Worm (Caenorhabditis elegans): Measurements from ENCODE around the gene srr-10.
A peak's percentile ranks its signal among the peaks of the same experiment; 100 is the strongest.

Gene srr-10

DNA sequence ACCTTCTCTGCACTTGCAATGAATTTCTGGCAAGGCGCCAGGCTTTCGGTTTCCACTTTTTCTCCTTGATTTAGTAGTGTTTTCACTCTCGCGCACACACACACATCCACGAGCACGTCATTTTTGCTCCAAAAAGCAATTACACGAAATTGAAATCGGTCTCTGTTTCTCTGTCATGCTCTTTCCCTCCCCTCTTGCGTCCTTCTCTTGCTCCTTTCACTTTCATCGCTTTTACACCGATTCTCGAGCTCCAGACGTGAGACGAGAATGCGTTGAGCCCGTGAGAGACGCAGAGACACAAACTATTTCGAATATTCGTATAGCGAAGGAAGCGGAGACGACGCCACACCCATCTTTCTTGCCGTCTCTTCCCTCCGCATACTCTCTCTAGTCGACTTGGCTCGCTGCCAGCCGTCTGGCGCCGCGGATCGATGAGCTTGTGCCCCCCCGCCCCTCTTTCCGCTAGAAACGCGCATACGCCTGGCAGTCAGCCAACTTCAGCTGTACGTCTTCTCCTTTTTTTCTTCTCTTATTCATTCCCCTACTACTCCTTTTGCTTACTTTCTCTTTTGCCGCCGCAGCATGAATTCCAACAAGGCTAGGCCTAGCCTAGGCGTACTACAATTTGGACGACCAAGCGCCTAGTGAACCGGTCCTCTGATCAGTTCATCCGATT is 7.3 kb upstream of the srr-10 start (continued):
- TF ChIP-seq T26A8.4 (GFP tag; IDR thresholded peaks at IDR 0.05) (peak; percentile 68), snpc-1.2 (GFP tag; IDR thresholded peaks at IDR 0.05) (no peak), zip-2 (tag; optimal IDR thresholded peaks at IDR 0.05) (no peak), mep-1 (tag; optimal IDR thresholded peaks at IDR 0.05) (peak; percentile 57), dmd-6 (GFP tag; IDR thresholded peaks at IDR 0.05) (peak; percentile 82), ces-1 (GFP tag; optimal IDR thresholded peaks at IDR 0.05) (peak; percentile 48), daf-19 (GFP tag; conservative IDR thresholded peaks at IDR 0.05) (no peak), ceh-28 (tag; optimal IDR thresholded peaks at IDR 0.05) (peak; percentile 58), mdl-1 (tag; optimal IDR thresholded peaks at IDR 0.05) (peak; percentile 9 to 56), hif-1 (tag; optimal IDR thresholded peaks at IDR 0.05) (peak; percentile 4 to 76), unc-62 (GFP tag; optimal IDR thresholded peaks at IDR 0.05 in 1 of 2) (peak in 1 of 2 experiments; percentile 94), unc-62 (tag; optimal IDR thresholded peaks at IDR 0.05) (no peak), lir-3 (tag; optimal IDR thresholded peaks at IDR 0.05) (no peak), daf-16 (GFP tag; optimal IDR thresholded peaks at IDR 0.05) (peak in 1 of 2 experiments; percentile 78), daf-16 (tag; optimal IDR thresholded peaks at IDR 0.05) (no peak), dmd-9 (GFP tag; IDR thresholded peaks at IDR 0.05) (0 out of 2 replicates have a peak, but pooled peaks have one; percentile 6), hlh-30 (tag; optimal IDR thresholded peaks at IDR 0.05; ENCODE audit: insufficient read depth) (peak; percentile 77), arid-1 (GFP tag; conservative IDR thresholded peaks at IDR 0.05) (peak; percentile 49; the same call in 1 of the 2 replicates), nhr-111 (GFP tag; optimal IDR thresholded peaks at IDR 0.05) (no peak), R02D3.7 (tag; optimal IDR thresholded peaks at IDR 0.05) (no peak)

DNA sequence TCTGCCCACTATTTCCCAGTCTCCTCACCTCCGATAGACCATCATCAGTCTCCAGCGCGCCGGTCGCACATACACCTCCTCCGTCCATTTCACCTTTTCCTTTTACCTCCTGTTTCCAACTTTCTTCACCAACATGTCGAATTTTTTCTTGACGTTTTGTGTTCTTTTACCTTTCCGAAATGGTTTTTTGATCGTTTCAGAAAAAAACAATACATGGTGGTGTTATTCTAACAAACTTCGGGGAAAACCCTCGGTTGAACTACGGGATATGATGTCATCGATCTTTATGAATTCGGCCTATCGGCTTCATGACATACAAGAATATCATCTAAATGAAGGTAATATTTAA is 6.8 kb upstream of the srr-10 start, which contains the start of gene Y97E10C.1:
Gene Y97E10C.1, plus strand, starts transcription at position 201 of the 349 bp plus-strand sequence.
- TF ChIP-seq unc-62 (GFP tag; optimal IDR thresholded peaks at IDR 0.05 in 1 of 2): peak in 1 of 2 experiments; percentile 55
- no peak for TF ChIP-seq unc-62 (tag; optimal IDR thresholded peaks at IDR 0.05)
- no peak for TF ChIP-seq ceh-20 (GFP tag; IDR thresholded peaks at IDR 0.05)
- no peak for TF ChIP-seq lin-15B (tag; optimal IDR thresholded peaks at IDR 0.05)

DNA sequence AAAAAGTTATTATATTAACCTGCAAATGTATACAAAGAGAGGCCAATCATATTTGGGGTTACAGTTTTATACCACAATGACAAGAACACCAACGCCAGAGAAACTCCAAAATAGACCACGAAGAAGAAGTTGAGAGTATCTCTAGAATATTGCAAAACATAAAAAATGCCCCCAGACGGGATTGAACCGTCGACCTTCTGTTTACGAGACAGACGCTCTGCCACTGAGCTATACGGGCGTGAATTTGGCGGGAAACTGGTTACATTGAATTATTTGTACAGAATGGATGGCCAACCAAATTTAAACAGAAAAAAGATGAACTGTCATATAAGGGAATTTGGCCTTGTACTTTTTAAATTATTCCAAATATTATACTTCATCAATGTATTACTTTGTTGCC is 4.9 kb upstream of the srr-10 start:
- TF ChIP-seq zip-11 (GFP tag; IDR thresholded peaks at IDR 0.05): no peak
- TF ChIP-seq daf-16 (GFP tag; optimal IDR thresholded peaks at IDR 0.05): no peak
- TF ChIP-seq daf-16 (tag; optimal IDR thresholded peaks at IDR 0.05): peak; percentile 88
- peak; percentile 61; the same call in 1 of the 2 replicates for TF ChIP-seq dmd-9 (GFP tag; IDR thresholded peaks at IDR 0.05)
- TF ChIP-seq Y48G9A.11 (GFP tag; IDR thresholded peaks at IDR 0.05): no peak
- no peak for TF ChIP-seq zfp-3 (GFP tag; conservative IDR thresholded peaks at IDR 0.05)
- TF ChIP-seq T26A8.4 (GFP tag; IDR thresholded peaks at IDR 0.05): peak; percentile 77
- peak; percentile 37; the same call in 1 of the 2 replicates for TF ChIP-seq lin-1 (GFP tag; IDR thresholded peaks at IDR 0.05)
- no peak for TF ChIP-seq snpc-4 (tag; optimal IDR thresholded peaks at IDR 0.05)
- peak in 1 of 2 experiments; percentile 68 for TF ChIP-seq lsy-2 (tag; optimal IDR thresholded peaks at IDR 0.05)
- no peak for TF ChIP-seq fos-1 (tag; optimal IDR thresholded peaks at IDR 0.05)
- peak; percentile 67 for TF ChIP-seq dve-1 (tag; optimal IDR thresholded peaks at IDR 0.05; ENCODE audit: insufficient read depth)
- no peak for TF ChIP-seq Y105C5A.15 (GFP tag; IDR thresholded peaks at IDR 0.05)
- no peak for TF ChIP-seq tag-97 (GFP tag; IDR thresholded peaks at IDR 0.05)
- TF ChIP-seq hlh-30 (tag; optimal IDR thresholded peaks at IDR 0.05; ENCODE audit: insufficient read depth): peak; percentile 64
- peak; percentile 8 for TF ChIP-seq nhr-25 (tag; optimal IDR thresholded peaks at IDR 0.05; ENCODE audit: borderline replicate concordance, insufficient read depth)
- TF ChIP-seq skn-1 (tag; optimal IDR thresholded peaks at IDR 0.05): no peak
- TF ChIP-seq pqm-1 (tag; optimal IDR thresholded peaks at IDR 0.05): no peak
- TF ChIP-seq unc-62 (GFP tag; optimal IDR thresholded peaks at IDR 0.05 in 1 of 2): peak in 1 of 2 experiments; percentile 8
- no peak for TF ChIP-seq unc-62 (tag; optimal IDR thresholded peaks at IDR 0.05)
- no peak for TF ChIP-seq nhr-11 (tag; optimal IDR thresholded peaks at IDR 0.05)
- TF ChIP-seq D1046.2 (GFP tag; IDR thresholded peaks at IDR 0.05): no peak
- TF ChIP-seq hif-1 (tag; optimal IDR thresholded peaks at IDR 0.05): peak in 1 of 2 experiments; percentile 19
- no peak for TF ChIP-seq daf-12 (tag; optimal IDR thresholded peaks at IDR 0.05)
- peak; percentile 56 for TF ChIP-seq rbr-2 (tag; optimal IDR thresholded peaks at IDR 0.05)
- no peak for TF ChIP-seq F10B5.3 (tag; optimal IDR thresholded peaks at IDR 0.05)
- TF ChIP-seq nhr-28 (tag; optimal IDR thresholded peaks at IDR 0.05): peak; percentile 7
- TF ChIP-seq aha-1 (tag): no peak
- no peak for TF ChIP-seq vab-7 (GFP tag; IDR thresholded peaks at IDR 0.05)
- peak; percentile 1 for TF ChIP-seq spr-3 (GFP tag; optimal IDR thresholded peaks at IDR 0.05)
- 0 out of 2 replicates have a peak, but pooled peaks have one; percentile 10 for TF ChIP-seq dmd-8 (GFP tag; IDR thresholded peaks at IDR 0.05)
- TF ChIP-seq madf-5 (GFP tag; IDR thresholded peaks at IDR 0.05): no peak
